Worm (Caenorhabditis elegans) whole organism, L4 larva: Measurements from ENCODE around the gene osm-11.

Experiments
- F10B5.3 ChIP-seq: sonication (generic microtip); optimal IDR thresholded peaks from 2 replicates; lab custom pipeline; 2016; ENCODE audit warnings: mild to moderate bottlenecking, missing genetic modification characterization, missing compliant biosample characterization
- F44E2.7 ChIP-seq: fragments of 200-800 bp; sonication (Bioruptor generic); IDR thresholded peaks from 2 replicates; pipeline ENCODE4 v2.1.2; 2022; ENCODE audit warnings: missing genetic modification characterization, missing compliant biosample characterization
- R02D3.7 ChIP-seq: fragments of 150-350 bp; sonication (generic microtip); optimal IDR thresholded peaks from 3 replicates; lab custom pipeline; 2014; ENCODE audit warnings: missing biosample characterization, missing genetic modification characterization
- T26A8.4 ChIP-seq: fragments of 200-800 bp; sonication (Bioruptor generic); IDR thresholded peaks from 2 replicates; pipeline ENCODE4 v1.3.6; 2022; ENCODE audit warnings: missing genetic modification characterization, missing compliant biosample characterization
- Y105C5A.15 ChIP-seq: fragments of 200-800 bp; sonication (Bioruptor generic); IDR thresholded peaks from 2 replicates; pipeline ENCODE4 v1.3.6; 2022; ENCODE audit warnings: missing genetic modification characterization, missing compliant biosample characterization
- Y5F2A.4 ChIP-seq: fragments of 200-800 bp; sonication (Bioruptor generic); optimal IDR thresholded peaks from 2 replicates; lab custom pipeline; 2018; ENCODE audit warnings: mild to moderate bottlenecking, missing genetic modification characterization, missing compliant biosample characterization
- ZK546.5 ChIP-seq, 2 experiments: sonication (generic microtip); optimal IDR thresholded peaks; 2 replicates each; lab custom pipeline; 2017; ENCODE audit warnings: missing biosample characterization in 2 of 2, missing genetic modification characterization in 2 of 2
- aha-1 ChIP-seq: fragments of 150-350 bp; peaks from one replicate; lab custom pipeline; 2014; ENCODE audit warnings: missing biosample characterization, missing genetic modification characterization
- aly-2 ChIP-seq: sonication (generic microtip); optimal IDR thresholded peaks from 2 replicates; lab custom pipeline; 2018; ENCODE audit warnings: missing biosample characterization, missing genetic modification characterization
- ama-1 ChIP-seq: fragments of 150-350 bp; optimal IDR thresholded peaks from 2 replicates; lab custom pipeline; 2014; ENCODE audit warnings: inconsistent platforms, mixed read lengths
- arid-1 ChIP-seq: fragments of 200-800 bp; sonication (Bioruptor generic); conservative IDR thresholded peaks from 2 replicates; pipeline ENCODE4 v1.3.6; 2022; ENCODE audit warnings: missing genetic modification reagents, missing genetic modification characterization, missing compliant biosample characterization
- attf-4 ChIP-seq: sonication (generic microtip); optimal IDR thresholded peaks from 3 replicates; lab custom pipeline; 2017; ENCODE audit warnings: missing biosample characterization, missing genetic modification characterization
- ceh-32 ChIP-seq: sonication (generic microtip); optimal IDR thresholded peaks from 2 replicates; lab custom pipeline; 2016; ENCODE audit warnings: mild to moderate bottlenecking, missing genetic modification characterization, missing compliant biosample characterization; ENCODE audit not compliant: poor library complexity
- ceh-62 ChIP-seq: sonication (generic microtip); optimal IDR thresholded peaks from 2 replicates; lab custom pipeline; 2017; ENCODE audit warnings: missing biosample characterization, missing genetic modification characterization
- ces-1 ChIP-seq: fragments of 150-350 bp; sonication (generic microtip); optimal IDR thresholded peaks from 4 replicates; lab custom pipeline; 2014; ENCODE audit warnings: missing biosample characterization, missing genetic modification reagents, missing genetic modification characterization
- daf-8 ChIP-seq: fragments of 200-800 bp; sonication (Bioruptor generic); IDR thresholded peaks from 2 replicates; pipeline ENCODE4 v1.3.6; 2022; ENCODE audit warnings: missing genetic modification characterization, missing compliant biosample characterization
- dve-1 ChIP-seq: sonication (generic microtip); optimal IDR thresholded peaks from 2 replicates; lab custom pipeline; 2017; ENCODE audit warnings: antibody characterized with exemption, mild to moderate bottlenecking, missing genetic modification characterization, missing compliant biosample characterization; ENCODE audit not compliant: insufficient read depth
- egl-27 ChIP-seq: sonication (generic microtip); optimal IDR thresholded peaks from 3 replicates; lab custom pipeline; 2017; ENCODE audit warnings: missing biosample characterization, missing genetic modification reagents, missing genetic modification characterization
- egl-43 ChIP-seq: fragments of 200-800 bp; sonication (Bioruptor generic); IDR thresholded peaks from 2 replicates; pipeline ENCODE4 v1.3.6; 2022; ENCODE audit warnings: missing genetic modification reagents, missing genetic modification characterization, missing compliant biosample characterization
- gei-8 ChIP-seq: fragments of 200-800 bp; sonication (Bioruptor generic); optimal IDR thresholded peaks from 2 replicates; lab custom pipeline; 2018; ENCODE audit warnings: mild to moderate bottlenecking, missing genetic modification characterization, missing compliant biosample characterization
- hmg-1.1 ChIP-seq: fragments of 200-800 bp; sonication (Bioruptor generic); IDR thresholded peaks from 2 replicates; pipeline ENCODE4 v1.3.6; 2022; ENCODE audit warnings: missing genetic modification reagents, missing genetic modification characterization, missing compliant biosample characterization
- lim-7 ChIP-seq: fragments of 200-800 bp; sonication (Bioruptor generic); IDR thresholded peaks from 2 replicates; pipeline ENCODE4 v1.3.6; 2022; ENCODE audit warnings: missing genetic modification characterization, missing compliant biosample characterization
- lin-1 ChIP-seq: fragments of 200-800 bp; sonication (Bioruptor generic); IDR thresholded peaks from 2 replicates; pipeline ENCODE4 v1.3.6; 2022; ENCODE audit warnings: missing genetic modification reagents, missing genetic modification characterization, missing compliant biosample characterization
- lin-15B ChIP-seq: fragments of 150-350 bp; sonication (generic microtip); optimal IDR thresholded peaks from 3 replicates; lab custom pipeline; 2014; ENCODE audit warnings: missing biosample characterization, missing genetic modification characterization
- lin-29 ChIP-seq: fragments of 200-800 bp; sonication (Bioruptor generic); IDR thresholded peaks from 2 replicates; pipeline ENCODE4 v1.3.6; 2022; ENCODE audit warnings: missing genetic modification reagents, missing genetic modification characterization, missing compliant biosample characterization
- lin-39 ChIP-seq: fragments of 150-350 bp; optimal IDR thresholded peaks from 2 replicates; lab custom pipeline; 2014; ENCODE audit warnings: missing biosample characterization, missing genetic modification reagents, missing genetic modification characterization
- lir-3 ChIP-seq: sonication (generic microtip); optimal IDR thresholded peaks from 2 replicates; lab custom pipeline; 2016; ENCODE audit warnings: mild to moderate bottlenecking, missing genetic modification characterization, missing compliant biosample characterization
- madf-5 ChIP-seq, 2 experiments: fragments of 200-800 bp; sonication (Bioruptor generic); IDR thresholded peaks; 2 replicates each; pipeline ENCODE4 v1.3.6; 2022; ENCODE audit warnings: missing compliant biosample characterization in 2 of 2, missing genetic modification characterization in 2 of 2
- madf-9 ChIP-seq: fragments of 200-800 bp; sonication (Bioruptor generic); conservative IDR thresholded peaks from 2 replicates; pipeline ENCODE4 v1.3.6; 2022; ENCODE audit warnings: missing genetic modification reagents, missing genetic modification characterization, missing compliant biosample characterization
- mdl-1 ChIP-seq, 2 experiments: fragments of 150-350 bp in 1 of 2; sonication (generic microtip) in 1 of 2; optimal IDR thresholded peaks; 2 replicates each; lab custom pipeline; 2014 to 2017; ENCODE audit warnings: missing biosample characterization in 2 of 2, missing genetic modification characterization in 2 of 2
- mep-1 ChIP-seq: fragments of 150-350 bp; sonication (generic microtip); optimal IDR thresholded peaks from 3 replicates; lab custom pipeline; 2014; ENCODE audit warnings: missing biosample characterization, missing genetic modification characterization
- mes-2 ChIP-seq: sonication (generic microtip); optimal IDR thresholded peaks from 2 replicates; lab custom pipeline; 2016; ENCODE audit warnings: missing genotype, mild to moderate bottlenecking, missing genetic modification characterization, missing compliant biosample characterization; ENCODE audit not compliant: poor library complexity, severe bottlenecking
- mxl-2 ChIP-seq: fragments of 200-800 bp; sonication (Bioruptor generic); conservative IDR thresholded peaks from 2 replicates; pipeline ENCODE4 v1.3.6; 2022; ENCODE audit warnings: missing genetic modification reagents, missing genetic modification characterization, missing compliant biosample characterization
- mxl-3 ChIP-seq: fragments of 200-800 bp; sonication (Bioruptor generic); optimal IDR thresholded peaks from 2 replicates; lab custom pipeline; 2018; ENCODE audit warnings: mild to moderate bottlenecking, missing genetic modification characterization, missing compliant biosample characterization
- nhr-102 ChIP-seq: sonication (generic microtip); optimal IDR thresholded peaks from 2 replicates; lab custom pipeline; 2016; ENCODE audit warnings: mild to moderate bottlenecking, missing genetic modification characterization, moderate library complexity, missing compliant biosample characterization
- nhr-11 ChIP-seq: fragments of 150-350 bp; optimal IDR thresholded peaks from 2 replicates; lab custom pipeline; 2014; ENCODE audit warnings: missing biosample characterization, missing genetic modification characterization
- nhr-28 ChIP-seq: fragments of 150-350 bp; optimal IDR thresholded peaks from 2 replicates; lab custom pipeline; 2014; ENCODE audit warnings: missing biosample characterization, missing genetic modification characterization
- nhr-6 ChIP-seq: fragments of 150-350 bp; optimal IDR thresholded peaks from 2 replicates; lab custom pipeline; 2014; ENCODE audit warnings: missing biosample characterization, missing genetic modification characterization
- nhr-76 ChIP-seq: fragments of 150-350 bp; optimal IDR thresholded peaks from 2 replicates; lab custom pipeline; 2014; ENCODE audit warnings: missing biosample characterization, missing genetic modification characterization
- nhr-77 ChIP-seq: fragments of 150-350 bp; optimal IDR thresholded peaks from 2 replicates; lab custom pipeline; 2014; ENCODE audit warnings: missing biosample characterization, missing genetic modification characterization
- php-3 ChIP-seq: fragments of 200-800 bp; sonication (Bioruptor generic); IDR thresholded peaks from 2 replicates; pipeline ENCODE4 v1.3.6; 2022; ENCODE audit warnings: missing genetic modification reagents, missing genetic modification characterization, missing compliant biosample characterization
- pqm-1 ChIP-seq: sonication (generic microtip); optimal IDR thresholded peaks from 2 replicates; lab custom pipeline; 2017; ENCODE audit warnings: missing biosample characterization, missing genetic modification characterization
- rbr-2 ChIP-seq: sonication (generic microtip); optimal IDR thresholded peaks from 2 replicates; lab custom pipeline; 2016; ENCODE audit warnings: missing genotype, missing genetic modification characterization, missing compliant biosample characterization
- snpc-4 ChIP-seq: fragments of 150-350 bp; optimal IDR thresholded peaks from 2 replicates; lab custom pipeline; 2014; ENCODE audit warnings: missing biosample characterization, missing genetic modification characterization
- tra-1 ChIP-seq: fragments of 200-800 bp; sonication (Bioruptor generic); IDR thresholded peaks from 2 replicates; pipeline ENCODE4 v1.3.6; 2022; ENCODE audit warnings: missing genetic modification reagents, missing genetic modification characterization, missing compliant biosample characterization
- unc-130 ChIP-seq: sonication (generic microtip); optimal IDR thresholded peaks from 2 replicates; lab custom pipeline; 2016; ENCODE audit warnings: missing genetic modification reagents, missing genetic modification characterization, missing compliant biosample characterization
- unc-62 ChIP-seq, 3 experiments: fragments of 150-350 bp in 1 of 3; sonication (generic microtip); optimal IDR thresholded peaks in 2 of 3; peaks in 1 of 3; 1 replicate in 1 of 3; 2 replicates in 2 of 3; lab custom pipeline; 2014 to 2017; ENCODE audit warnings: missing biosample characterization in 3 of 3, missing genetic modification characterization in 3 of 3, missing genetic modification reagents in 3 of 3, missing genotype in 1 of 3
- vab-7 ChIP-seq: fragments of 200-800 bp; sonication (Bioruptor generic); IDR thresholded peaks from 2 replicates; pipeline ENCODE4 v1.3.6; 2022; ENCODE audit warnings: missing genetic modification reagents, missing genetic modification characterization, missing compliant biosample characterization
- zfp-2 ChIP-seq: sonication (generic microtip); optimal IDR thresholded peaks from 2 replicates; lab custom pipeline; 2016; ENCODE audit warnings: mild to moderate bottlenecking, missing genetic modification characterization, missing compliant biosample characterization
- zfp-3 ChIP-seq: fragments of 200-800 bp; sonication (Bioruptor generic); conservative IDR thresholded peaks from 2 replicates; pipeline ENCODE4 v1.3.6; 2022; ENCODE audit warnings: missing genetic modification reagents, missing genetic modification characterization, missing compliant biosample characterization
- zip-11 ChIP-seq: fragments of 200-800 bp; sonication (Bioruptor generic); IDR thresholded peaks from 2 replicates; pipeline ENCODE4 v1.3.6; 2022; ENCODE audit warnings: missing genetic modification characterization, missing compliant biosample characterization
- ztf-7 ChIP-seq: fragments of 150-350 bp; optimal IDR thresholded peaks from 2 replicates; lab custom pipeline; 2014; ENCODE audit warnings: missing biosample characterization, missing genetic modification characterization

The osm-11 gene

ce11 chrX:17421532-17422078 lies at the start of gene osm-11:
Gene osm-11, minus strand, starts transcription at chrX:17421582.
- TF ChIP-seq zfp-3 (GFP tag; lab: Robert Waterston, UW) (no peak), php-3 (no peak), rbr-2 (tag; lab: Kevin White, UChicago) (no peak), F10B5.3 (tag; lab: Kevin White, UChicago) (no peak), unc-130 (no peak), T26A8.4 (no peak), unc-62 (GFP tag; optimal IDR thresholded peaks at IDR 0.05 in 1 of 2; lab: Kevin White, UChicago) (peak in 1 of 2 experiments; percentile 98), unc-62 (tag; optimal IDR thresholded peaks at IDR 0.05; lab: Kevin White, UChicago) (no peak), zfp-2 (no peak), snpc-4 (tag; lab: Kevin White, UChicago) (no peak), F44E2.7 (GFP tag; lab: Robert Waterston, UW) (no peak), madf-9 (no peak), mep-1 (tag; lab: Kevin White, UChicago) (no peak), mes-2 (peak; percentile 10), ceh-62 (no peak), madf-5 (GFP tag; IDR thresholded peaks at IDR 0.05; lab: Robert Waterston, UW) (0 out of 4 replicates have a peak, but pooled peaks of 1 of the 2 experiments have one; percentile 11), lin-1 (GFP tag; lab: Robert Waterston, UW) (no peak), lin-29 (GFP tag; lab: Robert Waterston, UW) (no peak), lim-7 (no peak), nhr-11 (tag; lab: Kevin White, UChicago) (no peak), tra-1 (GFP tag; lab: Robert Waterston, UW) (no peak), lir-3 (tag; lab: Kevin White, UChicago) (no peak), pqm-1 (tag; lab: Kevin White, UChicago) (no peak), ZK546.5 (tag; optimal IDR thresholded peaks at IDR 0.05; lab: Kevin White, UChicago) (no peak), ztf-7 (no peak), ama-1 (no peak), nhr-77 (tag; lab: Kevin White, UChicago) (no peak), mxl-2 (GFP tag; lab: Robert Waterston, UW) (no peak), R02D3.7 (tag; lab: Kevin White, UChicago) (no peak), egl-27 (tag; lab: Kevin White, UChicago) (no peak), dve-1 (tag; lab: Kevin White, UChicago) (no peak), hmg-1.1 (no peak), nhr-76 (tag; lab: Kevin White, UChicago) (no peak), arid-1 (GFP tag; lab: Robert Waterston, UW) (no peak), attf-4 (tag; lab: Kevin White, UChicago) (no peak), Y5F2A.4 (GFP tag; lab: Kevin White, UChicago) (no peak), daf-8 (GFP tag; lab: Robert Waterston, UW) (no peak), Y105C5A.15 (GFP tag; lab: Robert Waterston, UW) (no peak), vab-7 (no peak), lin-39 (tag; lab: Kevin White, UChicago) (no peak), zip-11 (no peak), egl-43 (GFP tag; lab: Robert Waterston, UW) (no peak), ceh-32 (tag; lab: Kevin White, UChicago) (no peak), mxl-3 (GFP tag; lab: Kevin White, UChicago) (peak; percentile 6), mdl-1 (tag; optimal IDR thresholded peaks at IDR 0.05; lab: Kevin White, UChicago) (peak in 1 of 2 experiments; percentile 50), nhr-28 (tag; lab: Kevin White, UChicago) (peak; percentile 87), gei-8 (GFP tag; lab: Kevin White, UChicago) (no peak), nhr-6 (tag; lab: Kevin White, UChicago) (no peak), ces-1 (GFP tag; lab: Kevin White, UChicago) (no peak), aha-1 (no peak), nhr-102 (tag; lab: Kevin White, UChicago) (no peak), aly-2 (tag; lab: Kevin White, UChicago) (no peak), lin-15B (tag; lab: Kevin White, UChicago) (no peak)
